Fruit fly (Drosophila melanogaster) whole organism, embryonic: ENCODE data around the gene Grip91.

Source experiments
- Ada2b ChIP-seq: fragments of 200-800 bp; sonication (Bioruptor generic); IDR thresholded peaks from 2 replicates; pipeline ENCODE4 v1.3.6; 2022; ENCODE audit warnings: missing biosample characterization, missing genetic modification characterization
- Aef1 ChIP-seq: fragments of 200-800 bp; sonication (Bioruptor generic); IDR thresholded peaks from 3 replicates; pipeline ENCODE4 v1.3.6; 2022; ENCODE audit warnings: missing biosample characterization, missing genetic modification characterization
- Atf-2 ChIP-seq: fragments of 200-800 bp; sonication (Bioruptor generic); optimal IDR thresholded peaks from 2 replicates; lab custom pipeline; 2016; ENCODE audit warnings: missing biosample characterization, missing genetic modification characterization
- Blimp-1 ChIP-seq: fragments of 200-800 bp; sonication (Bioruptor generic); optimal IDR thresholded peaks from 3 replicates; lab custom pipeline; 2018; ENCODE audit warnings: missing biosample characterization, missing genetic modification characterization, mild to moderate bottlenecking, moderate library complexity, missing genetic modification reagents
- C15 ChIP-seq: fragments of 200-800 bp; sonication (Bioruptor generic); IDR thresholded peaks from 3 replicates; pipeline ENCODE4 v1.3.6; 2022; ENCODE audit warnings: missing biosample characterization, missing genetic modification characterization
- CG1024 ChIP-seq: fragments of 200-800 bp; sonication (Bioruptor generic); IDR thresholded peaks from 2 replicates; pipeline ENCODE4 v1.3.6; 2022; ENCODE audit warnings: missing biosample characterization, missing genetic modification characterization
- CG10321 ChIP-seq: fragments of 200-800 bp; sonication (Bioruptor generic); IDR thresholded peaks from 2 replicates; pipeline ENCODE4 v1.3.6; 2022; ENCODE audit warnings: missing biosample characterization, missing genetic modification characterization
- CG10565 ChIP-seq: fragments of 200-800 bp; sonication (Bioruptor generic); optimal IDR thresholded peaks from 3 replicates; lab custom pipeline; 2016; ENCODE audit warnings: missing biosample characterization, mild to moderate bottlenecking, missing genetic modification characterization
- CG10979 ChIP-seq: fragments of 200-800 bp; sonication (Bioruptor generic); optimal IDR thresholded peaks from 2 replicates; lab custom pipeline; 2018; ENCODE audit warnings: missing biosample characterization, mild to moderate bottlenecking, missing genetic modification characterization, moderate library complexity
- CG12104 ChIP-seq: fragments of 200-800 bp; sonication (Bioruptor generic); optimal IDR thresholded peaks from 3 replicates; lab custom pipeline; 2016; ENCODE audit warnings: missing biosample characterization, missing genetic modification characterization
- CG12769 ChIP-seq: fragments of 200-800 bp; sonication (Bioruptor generic); optimal IDR thresholded peaks from 2 replicates; lab custom pipeline; 2019; ENCODE audit warnings: missing biosample characterization, mild to moderate bottlenecking, missing genetic modification characterization, moderate library complexity
- CG12942 ChIP-seq: fragments of 200-800 bp; sonication (Bioruptor generic); optimal IDR thresholded peaks from 3 replicates; lab custom pipeline; 2016; ENCODE audit warnings: missing biosample characterization, missing genetic modification characterization
- CG13624 ChIP-seq: fragments of 200-800 bp; sonication (Bioruptor generic); optimal IDR thresholded peaks from 2 replicates; lab custom pipeline; 2016; ENCODE audit warnings: missing biosample characterization, missing genetic modification characterization
- CG14667 ChIP-seq: fragments of 200-800 bp; sonication (Bioruptor generic); IDR thresholded peaks from 2 replicates; pipeline ENCODE4 v1.3.6; 2022; ENCODE audit warnings: missing biosample characterization, missing genetic modification characterization
- CG16813 ChIP-seq: fragments of 200-800 bp; sonication (Bioruptor generic); IDR thresholded peaks from 3 replicates; pipeline ENCODE4 v1.3.6; 2022; ENCODE audit warnings: missing biosample characterization, missing genetic modification characterization; ENCODE audit not compliant: partially characterized antibody
- CG17359 ChIP-seq: fragments of 200-800 bp; sonication (Bioruptor generic); optimal IDR thresholded peaks from 3 replicates; lab custom pipeline; 2018; ENCODE audit warnings: missing biosample characterization, mild to moderate bottlenecking, missing genetic modification characterization, moderate library complexity
- CG18476 ChIP-seq: fragments of 200-800 bp; sonication (Bioruptor generic); optimal IDR thresholded peaks from 2 replicates; lab custom pipeline; 2016; ENCODE audit warnings: missing biosample characterization, mild to moderate bottlenecking, missing genetic modification characterization
- CG31388 ChIP-seq: fragments of 200-800 bp; sonication (Bioruptor generic); optimal IDR thresholded peaks from 2 replicates; lab custom pipeline; 2016; ENCODE audit warnings: missing biosample characterization, missing genetic modification characterization
- CG4707 ChIP-seq: fragments of 200-800 bp; sonication (Bioruptor generic); optimal IDR thresholded peaks from 2 replicates; lab custom pipeline; 2018; ENCODE audit warnings: missing biosample characterization, mild to moderate bottlenecking, missing genetic modification characterization, moderate library complexity
- CG7928 ChIP-seq: fragments of 200-800 bp; sonication (Bioruptor generic); optimal IDR thresholded peaks from 2 replicates; lab custom pipeline; 2017; ENCODE audit warnings: missing biosample characterization, mild to moderate bottlenecking, missing genetic modification characterization
- CG8388 ChIP-seq: fragments of 200-800 bp; sonication (Bioruptor generic); optimal IDR thresholded peaks from 2 replicates; lab custom pipeline; 2019; ENCODE audit warnings: missing biosample characterization, mild to moderate bottlenecking, missing genetic modification characterization, moderate library complexity
- CG9797 ChIP-seq: fragments of 200-800 bp; sonication (Bioruptor generic); optimal IDR thresholded peaks from 3 replicates; lab custom pipeline; 2018; ENCODE audit warnings: missing biosample characterization, mild to moderate bottlenecking, missing genetic modification characterization
- CoRest ChIP-seq: fragments of 200-800 bp; sonication (Bioruptor generic); optimal IDR thresholded peaks from 3 replicates; lab custom pipeline; 2018; ENCODE audit warnings: missing biosample characterization, mild to moderate bottlenecking, missing genetic modification characterization, moderate library complexity
- Dip3 ChIP-seq: fragments of 200-800 bp; sonication (Bioruptor generic); optimal IDR thresholded peaks from 3 replicates; lab custom pipeline; 2016; ENCODE audit warnings: missing biosample characterization, missing genetic modification characterization
- Drgx ChIP-seq: fragments of 200-800 bp; sonication (Bioruptor generic); IDR thresholded peaks from 2 replicates; pipeline ENCODE4 v1.3.6; 2022; ENCODE audit warnings: missing biosample characterization, missing genetic modification characterization
- Elba2 ChIP-seq: fragments of 200-800 bp; sonication (Bioruptor generic); optimal IDR thresholded peaks from 3 replicates; lab custom pipeline; 2016; ENCODE audit warnings: missing biosample characterization, missing genetic modification characterization
- Mrtf ChIP-seq: fragments of 200-800 bp; sonication (Bioruptor generic); IDR thresholded peaks from 3 replicates; pipeline ENCODE4 v1.3.6; 2022; ENCODE audit warnings: missing biosample characterization, missing genetic modification characterization
- NC2α ChIP-seq: fragments of 200-800 bp; sonication (Bioruptor generic); optimal IDR thresholded peaks from 2 replicates; lab custom pipeline; 2016; ENCODE audit warnings: missing biosample characterization, missing genetic modification characterization
- Nf-YC ChIP-seq: fragments of 200-800 bp; optimal IDR thresholded peaks from 3 replicates; lab custom pipeline; 2019; ENCODE audit warnings: missing biosample characterization, mild to moderate bottlenecking, missing genetic modification characterization, moderate library complexity
- Rx ChIP-seq: fragments of 200-800 bp; sonication (Bioruptor generic); IDR thresholded peaks from 2 replicates; pipeline ENCODE4 v1.3.6; 2022; ENCODE audit warnings: missing biosample characterization, missing genetic modification characterization
- Spps ChIP-seq: fragments of 200-800 bp; sonication (Bioruptor generic); optimal IDR thresholded peaks from 2 replicates; lab custom pipeline; 2018; ENCODE audit warnings: missing biosample characterization, mild to moderate bottlenecking, missing genetic modification characterization
- Sry-β ChIP-seq: fragments of 200-800 bp; sonication (Bioruptor generic); optimal IDR thresholded peaks from 2 replicates; lab custom pipeline; 2018; ENCODE audit warnings: missing biosample characterization, mild to moderate bottlenecking, missing genetic modification characterization, moderate library complexity
- TFAM ChIP-seq: fragments of 200-800 bp; sonication (Bioruptor generic); optimal IDR thresholded peaks from 2 replicates; lab custom pipeline; 2017; ENCODE audit warnings: missing biosample characterization, missing genetic modification characterization, inconsistent platforms
- ash1 ChIP-seq: fragments of 200-800 bp; sonication (Bioruptor generic); optimal IDR thresholded peaks from 2 replicates; lab custom pipeline; 2018; ENCODE audit warnings: missing biosample characterization, mild to moderate bottlenecking, missing genetic modification characterization
- bab2 ChIP-seq: fragments of 200-800 bp; sonication (Bioruptor generic); optimal IDR thresholded peaks from 2 replicates; lab custom pipeline; 2016; ENCODE audit warnings: missing biosample characterization, missing genetic modification characterization
- chif ChIP-seq, 2 experiments: fragments of 200-800 bp; sonication (Bioruptor generic); optimal IDR thresholded peaks; 3 replicates each; lab custom pipeline; 2016; ENCODE audit warnings: missing biosample characterization in 2 of 2, missing genetic modification characterization in 2 of 2
- ci ChIP-seq: fragments of 200-800 bp; sonication (Bioruptor generic); IDR thresholded peaks from 3 replicates; pipeline ENCODE4 v1.3.6; 2022; ENCODE audit warnings: missing biosample characterization, missing genetic modification characterization
- crp ChIP-seq, 2 experiments: fragments of 200-800 bp; sonication (Bioruptor generic); optimal IDR thresholded peaks; 2 replicates in 1 of 2; 3 replicates in 1 of 2; lab custom pipeline; 2017; ENCODE audit warnings: missing biosample characterization in 2 of 2, missing genetic modification characterization in 2 of 2, mild to moderate bottlenecking in 1 of 2, moderate library complexity in 1 of 2
- esg ChIP-seq: fragments of 200-800 bp; sonication (Bioruptor generic); conservative IDR thresholded peaks from 2 replicates; pipeline ENCODE4 v1.3.6; 2022; ENCODE audit warnings: missing biosample characterization, missing genetic modification characterization
- ewg ChIP-seq: fragments of 200-800 bp; sonication (Bioruptor generic); optimal IDR thresholded peaks from 3 replicates; lab custom pipeline; 2017; ENCODE audit warnings: mild to moderate bottlenecking, missing biosample characterization, missing genetic modification reagents, missing genetic modification characterization
- org-1 ChIP-seq: fragments of 200-800 bp; sonication (Bioruptor generic); optimal IDR thresholded peaks from 2 replicates; lab custom pipeline; 2017; ENCODE audit warnings: missing biosample characterization, missing genetic modification characterization
- pita ChIP-seq: fragments of 200-800 bp; sonication (Bioruptor generic); optimal IDR thresholded peaks from 2 replicates; lab custom pipeline; 2017; ENCODE audit warnings: missing biosample characterization, mild to moderate bottlenecking, missing genetic modification characterization
- pum ChIP-seq: fragments of 200-800 bp; sonication (Bioruptor generic); optimal IDR thresholded peaks from 2 replicates; lab custom pipeline; 2016; ENCODE audit warnings: missing biosample characterization, missing genetic modification characterization
- ro ChIP-seq: fragments of 200-800 bp; sonication (Bioruptor generic); IDR thresholded peaks from 2 replicates; pipeline ENCODE4 v1.3.6; 2022; ENCODE audit warnings: missing biosample characterization, missing genetic modification characterization
- slp2 ChIP-seq: fragments of 200-800 bp; sonication (Bioruptor generic); optimal IDR thresholded peaks from 2 replicates; lab custom pipeline; 2016; ENCODE audit warnings: missing biosample characterization, missing genetic modification characterization
- sqz ChIP-seq: fragments of 200-800 bp; sonication (Bioruptor generic); optimal IDR thresholded peaks from 3 replicates; lab custom pipeline; 2018; ENCODE audit warnings: missing biosample characterization, mild to moderate bottlenecking, missing genetic modification characterization
- sug ChIP-seq: fragments of 200-800 bp; optimal IDR thresholded peaks from 2 replicates; lab custom pipeline; 2019; ENCODE audit warnings: missing biosample characterization, mild to moderate bottlenecking, missing genetic modification characterization, moderate library complexity
- unpg ChIP-seq: fragments of 200-800 bp; sonication (Bioruptor generic); optimal IDR thresholded peaks from 3 replicates; lab custom pipeline; 2018; ENCODE audit warnings: missing biosample characterization, mild to moderate bottlenecking, missing genetic modification characterization, moderate library complexity
- yki ChIP-seq: fragments of >200 bp; optimal IDR thresholded peaks from 3 replicates; lab custom pipeline; 2018
- zen2 ChIP-seq: fragments of 200-800 bp; sonication (Bioruptor generic); IDR thresholded peaks from 3 replicates; pipeline ENCODE4 v1.3.6; 2022; ENCODE audit warnings: missing biosample characterization, missing genetic modification characterization; ENCODE audit not compliant: partially characterized antibody

The Grip91 gene

DNA sequence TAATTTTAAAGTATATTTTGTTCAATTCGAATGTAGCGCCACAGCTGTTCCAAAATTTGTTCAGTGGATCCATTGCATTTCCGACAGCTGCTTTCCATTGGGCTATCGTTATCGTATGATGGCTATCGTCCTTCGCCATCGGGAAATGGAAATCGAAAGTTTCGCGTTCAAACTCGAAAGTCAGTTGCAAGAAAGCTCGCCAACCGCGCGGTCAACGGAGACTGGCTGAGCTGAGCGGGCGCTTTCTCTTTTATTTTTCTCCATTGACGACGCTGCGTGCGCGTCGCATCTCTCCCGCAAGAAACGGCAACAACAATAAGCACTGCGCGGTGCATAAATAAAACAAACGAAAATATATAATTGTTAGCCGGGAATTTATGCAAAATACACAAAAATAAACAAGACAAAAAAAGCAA, 39.1 kb upstream of the Grip91 start, which contains the start of gene inaE (continued):
- TF ChIP-seq Drgx (GFP tag; lab: Robert Waterston, UW) (no peak), CG12104 (GFP tag; lab: Kevin White, UChicago) (no peak), NC2α (GFP tag; lab: Kevin White, UChicago) (no peak), sqz (no peak), CG16813 (0 out of 3 replicates have a peak, but pooled peaks have one; percentile 40), CG14667 (GFP tag; lab: Robert Waterston, UW) (no peak), CG8388 (GFP tag; lab: Kevin White, UChicago) (no peak), Blimp-1 (GFP tag; lab: Kevin White, UChicago) (peak; percentile 94), Nf-YC (tag; lab: Kevin White, UChicago) (peak; percentile 17), Dip3 (no peak), CG12769 (tag; lab: Kevin White, UChicago) (peak; percentile 28), Spps (tag; lab: Kevin White, UChicago) (no peak), Ada2b (GFP tag; lab: Robert Waterston, UW) (no peak), bab2 (GFP tag; lab: Kevin White, UChicago) (no peak), C15 (no peak), CG17359 (no peak), unpg (GFP tag; lab: Kevin White, UChicago) (no peak), CG9797 (GFP tag; lab: Kevin White, UChicago) (peak; percentile 18)
- TF ChIP-seq, all 482 proteins: peak for 115

DNA sequence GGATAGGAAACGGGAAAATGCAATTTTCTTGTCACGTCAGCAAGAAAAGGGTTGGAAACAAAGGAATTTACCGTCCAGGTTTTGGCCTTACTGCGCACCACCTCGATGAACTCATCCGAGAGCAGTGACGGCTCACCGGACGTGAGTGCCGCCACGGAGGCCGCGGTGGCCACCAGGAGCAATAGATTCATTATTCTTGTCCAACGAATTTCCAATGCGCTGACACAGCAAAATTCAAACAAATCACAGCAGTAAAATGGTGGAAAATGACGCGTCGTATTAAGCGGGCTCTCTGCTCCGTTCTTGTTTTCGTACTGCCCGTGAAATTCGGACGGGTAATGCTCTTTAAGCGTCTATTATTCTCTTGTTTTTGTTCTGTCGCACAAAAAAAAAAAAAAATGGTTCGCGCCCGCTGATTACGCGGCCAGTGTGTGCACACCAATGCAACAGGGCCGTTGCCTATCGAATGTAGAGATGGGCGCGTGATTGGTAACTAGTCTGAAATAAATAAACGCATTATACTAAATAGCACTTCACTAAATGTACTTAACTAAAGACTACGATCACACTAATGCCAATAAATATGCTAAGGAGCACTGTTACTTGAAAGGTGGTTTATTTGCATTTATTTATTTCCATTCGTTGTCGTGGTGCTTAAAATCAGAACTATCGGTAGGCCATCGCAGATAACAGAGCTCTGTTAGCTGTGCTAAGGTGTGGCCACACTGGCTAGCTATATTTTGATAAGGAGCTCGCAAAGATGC, 37.4 kb upstream of the Grip91 start, which contains the start of the genes CtsB and amrt:
Gene CtsB (minus strand): TSS at position 432 of the 764 bp plus-strand sequence.
Gene amrt (plus strand): TSS at position 721 of the 764 bp plus-strand sequence.
- TF ChIP-seq Atf-2 (GFP tag; lab: Kevin White, UChicago) (peak; percentile 41), Mrtf (GFP tag; lab: Robert Waterston, UW) (no peak), zen2 (no peak; the same call in 2 of the 3 replicates), Rx (GFP tag; lab: Robert Waterston, UW) (no peak), CG13624 (GFP tag; lab: Kevin White, UChicago) (peak; percentile 62), CG4707 (GFP tag; lab: Kevin White, UChicago) (no peak), CG7928 (GFP tag; lab: Kevin White, UChicago) (no peak), org-1 (GFP tag; lab: Kevin White, UChicago) (no peak), esg (GFP tag; lab: Robert Waterston, UW) (0 out of 2 replicates have a peak, but pooled peaks have one; percentile 7), Aef1 (peak; percentile 41; the same call in 2 of the 3 replicates), ci (GFP tag; lab: Robert Waterston, UW) (no peak), Sry-β (GFP tag; lab: Kevin White, UChicago) (no peak), CG10979 (tag; lab: Kevin White, UChicago) (peak; percentile 38), TFAM (GFP tag; lab: Kevin White, UChicago) (no peak), yki (lab: Kevin White, UChicago) (no peak), sug (tag; lab: Kevin White, UChicago) (peak; percentile 66), CoRest (tag; lab: Kevin White, UChicago) (peak; percentile 65), Elba2 (GFP tag; lab: Kevin White, UChicago) (no peak), pita (GFP tag; lab: Kevin White, UChicago) (no peak), chif (GFP tag; optimal IDR thresholded peaks at IDR 0.05; lab: Kevin White, UChicago) (peak; percentile 23 to 33), CG12942 (GFP tag; lab: Kevin White, UChicago) (peak; percentile 10), ewg (no peak), CG31388 (GFP tag; lab: Kevin White, UChicago) (no peak), ro (no peak), CG18476 (no peak), CG1024 (GFP tag; lab: Robert Waterston, UW) (no peak), pum (GFP tag; lab: Kevin White, UChicago) (peak; percentile 55), CG10565 (no peak), slp2 (GFP tag; lab: Kevin White, UChicago) (peak; percentile 16), crp (GFP tag; optimal IDR thresholded peaks at IDR 0.05; lab: Kevin White, UChicago) (peak in 1 of 2 experiments; percentile 65), ash1 (GFP tag; lab: Kevin White, UChicago) (no peak), CG10321 (GFP tag; lab: Robert Waterston, UW) (no peak)
